Fruit fly (Drosophila melanogaster) whole organism, embryonic: ENCODE results near the gene Or98a.

Source experiments
- ATbp ChIP-seq: fragments of 200-800 bp; sonication (Bioruptor generic); optimal IDR thresholded peaks from 2 replicates; lab custom pipeline; 2017; ENCODE audit warnings: missing biosample characterization, mild to moderate bottlenecking, missing genetic modification characterization, missing genetic modification reagents
- Atf-2 ChIP-seq: fragments of 200-800 bp; sonication (Bioruptor generic); optimal IDR thresholded peaks from 2 replicates; lab custom pipeline; 2016; ENCODE audit warnings: missing biosample characterization, missing genetic modification characterization
- Atf3 ChIP-seq: fragments of 200-800 bp; sonication (Bioruptor generic); optimal IDR thresholded peaks from 3 replicates; lab custom pipeline; 2016; ENCODE audit warnings: missing biosample characterization, missing genetic modification characterization
- Atf6 ChIP-seq: fragments of 200-800 bp; sonication (Bioruptor generic); IDR thresholded peaks from 2 replicates; pipeline ENCODE4 v1.3.6; 2022; ENCODE audit warnings: missing biosample characterization, missing genetic modification characterization
- CG11456 ChIP-seq: fragments of 200-800 bp; sonication (Bioruptor generic); IDR thresholded peaks from 3 replicates; pipeline ENCODE4 v1.3.6; 2022; ENCODE audit warnings: missing biosample characterization, missing genetic modification characterization
- CG11560 ChIP-seq: fragments of 200-800 bp; sonication (Bioruptor generic); IDR thresholded peaks from 3 replicates; pipeline ENCODE4 v1.3.6; 2022; ENCODE audit warnings: missing biosample characterization, missing genetic modification characterization
- CG11723 ChIP-seq: fragments of 200-800 bp; sonication (Bioruptor generic); optimal IDR thresholded peaks from 2 replicates; lab custom pipeline; 2017; ENCODE audit warnings: missing biosample characterization, mild to moderate bottlenecking, missing genetic modification characterization
- CG12071 ChIP-seq: fragments of 200-800 bp; sonication (Bioruptor generic); optimal IDR thresholded peaks from 3 replicates; lab custom pipeline; 2018; ENCODE audit warnings: missing biosample characterization, mild to moderate bottlenecking, missing genetic modification characterization
- CG12236 ChIP-seq: fragments of 200-800 bp; sonication (Bioruptor generic); optimal IDR thresholded peaks from 2 replicates; lab custom pipeline; 2016; ENCODE audit warnings: missing biosample characterization, missing genetic modification characterization
- CG12391 ChIP-seq: fragments of 200-800 bp; sonication (Bioruptor generic); optimal IDR thresholded peaks from 3 replicates; lab custom pipeline; 2018; ENCODE audit warnings: missing biosample characterization, mild to moderate bottlenecking, missing genetic modification characterization, moderate library complexity
- CG12769 ChIP-seq: fragments of 200-800 bp; sonication (Bioruptor generic); optimal IDR thresholded peaks from 2 replicates; lab custom pipeline; 2019; ENCODE audit warnings: missing biosample characterization, mild to moderate bottlenecking, missing genetic modification characterization, moderate library complexity
- CG13287 ChIP-seq: fragments of 200-800 bp; sonication (Bioruptor generic); IDR thresholded peaks from 2 replicates; pipeline ENCODE4 v1.3.6; 2022; ENCODE audit warnings: missing biosample characterization, missing genetic modification characterization; ENCODE audit not compliant: partially characterized antibody
- CG13775 ChIP-seq: fragments of 200-800 bp; sonication (Bioruptor generic); optimal IDR thresholded peaks from 3 replicates; lab custom pipeline; 2017; ENCODE audit warnings: missing biosample characterization, mild to moderate bottlenecking, missing genetic modification characterization
- CG14050 ChIP-seq: fragments of 200-800 bp; sonication (Bioruptor generic); IDR thresholded peaks from 3 replicates; pipeline ENCODE4 v1.3.6; 2022; ENCODE audit warnings: missing biosample characterization, missing genetic modification characterization
- CG14710 ChIP-seq: fragments of 200-800 bp; sonication (Bioruptor generic); optimal IDR thresholded peaks from 3 replicates; lab custom pipeline; 2019; ENCODE audit warnings: missing biosample characterization, mild to moderate bottlenecking, missing genetic modification characterization, moderate library complexity
- CG15696 ChIP-seq: fragments of 200-800 bp; sonication (Bioruptor generic); optimal IDR thresholded peaks from 2 replicates; lab custom pipeline; 2019; ENCODE audit warnings: missing biosample characterization, mild to moderate bottlenecking, missing genetic modification characterization, moderate library complexity
- CG1603 ChIP-seq: fragments of 200-800 bp; sonication (Bioruptor generic); optimal IDR thresholded peaks from 2 replicates; lab custom pipeline; 2019; ENCODE audit warnings: missing biosample characterization, mild to moderate bottlenecking, missing genetic modification characterization, moderate library complexity
- CG16863 ChIP-seq: fragments of 200-800 bp; sonication (Bioruptor generic); optimal IDR thresholded peaks from 3 replicates; lab custom pipeline; 2016; ENCODE audit warnings: missing biosample characterization, missing genetic modification characterization
- CG17328 ChIP-seq: fragments of 200-800 bp; sonication (Bioruptor generic); IDR thresholded peaks from 2 replicates; pipeline ENCODE4 v1.3.6; 2022; ENCODE audit warnings: missing biosample characterization, missing genetic modification characterization
- CG17829 ChIP-seq: fragments of 200-800 bp; optimal IDR thresholded peaks from 2 replicates; lab custom pipeline; 2019; ENCODE audit warnings: missing biosample characterization, mild to moderate bottlenecking, missing genetic modification characterization, moderate library complexity
- CG2712 ChIP-seq: fragments of 200-800 bp; optimal IDR thresholded peaks from 3 replicates; lab custom pipeline; 2019; ENCODE audit warnings: missing biosample characterization, mild to moderate bottlenecking, missing genetic modification characterization, moderate library complexity
- CG31365 ChIP-seq: fragments of 200-800 bp; sonication (Bioruptor generic); optimal IDR thresholded peaks from 2 replicates; lab custom pipeline; 2018; ENCODE audit warnings: missing biosample characterization, mild to moderate bottlenecking, missing genetic modification characterization
- CG7556 ChIP-seq: fragments of 200-800 bp; sonication (Bioruptor generic); optimal IDR thresholded peaks from 2 replicates; lab custom pipeline; 2017; ENCODE audit warnings: missing biosample characterization, mild to moderate bottlenecking, missing genetic modification characterization
- CG7839 ChIP-seq: fragments of 200-800 bp; sonication (Bioruptor generic); optimal IDR thresholded peaks from 3 replicates; lab custom pipeline; 2018; ENCODE audit warnings: missing biosample characterization, mild to moderate bottlenecking, missing genetic modification characterization, moderate library complexity
- CTCF ChIP-seq: fragments of 200-800 bp; sonication (Bioruptor generic); optimal IDR thresholded peaks from 2 replicates; lab custom pipeline; 2017; ENCODE audit warnings: missing biosample characterization, mild to moderate bottlenecking, missing genetic modification characterization, moderate library complexity
- D19A ChIP-seq: fragments of 200-800 bp; optimal IDR thresholded peaks from 3 replicates; lab custom pipeline; 2019; ENCODE audit warnings: missing biosample characterization, mild to moderate bottlenecking, missing genetic modification characterization, moderate library complexity
- Hey ChIP-seq: fragments of 200-800 bp; sonication (Bioruptor generic); optimal IDR thresholded peaks from 3 replicates; lab custom pipeline; 2018; ENCODE audit warnings: missing biosample characterization, mild to moderate bottlenecking, missing genetic modification characterization
- Hr3 ChIP-seq: fragments of 200-800 bp; sonication (Bioruptor generic); optimal IDR thresholded peaks from 3 replicates; lab custom pipeline; 2016; ENCODE audit warnings: missing biosample characterization, missing genetic modification characterization
- Hsf ChIP-seq: fragments of 200-800 bp; sonication (Bioruptor generic); optimal IDR thresholded peaks from 3 replicates; lab custom pipeline; 2016; ENCODE audit warnings: missing biosample characterization, missing genetic modification characterization
- Lpt ChIP-seq: fragments of >200 bp; optimal IDR thresholded peaks from 2 replicates; lab custom pipeline; 2018; ENCODE audit warnings: missing biosample characterization, missing genetic modification characterization
- MBD-R2 ChIP-seq: fragments of 200-800 bp; sonication (Bioruptor generic); IDR thresholded peaks from 2 replicates; pipeline ENCODE4 v1.3.6; 2022; ENCODE audit warnings: missing biosample characterization, missing genetic modification characterization
- MESR4 ChIP-seq: fragments of 200-800 bp; sonication (Bioruptor generic); optimal IDR thresholded peaks from 2 replicates; lab custom pipeline; 2018; ENCODE audit warnings: missing biosample characterization, mild to moderate bottlenecking, missing genetic modification characterization, moderate library complexity
- NC2α ChIP-seq: fragments of 200-800 bp; sonication (Bioruptor generic); optimal IDR thresholded peaks from 2 replicates; lab custom pipeline; 2016; ENCODE audit warnings: missing biosample characterization, missing genetic modification characterization
- Trl ChIP-seq, 3 experiments: fragments of >200 bp in 2 of 3; fragments of 200-800 bp in 1 of 3; sonication (Bioruptor generic) in 1 of 3; optimal IDR thresholded peaks; 2 replicates in 1 of 3; 3 replicates in 2 of 3; lab custom pipeline; 2016 to 2017; ENCODE audit warnings: missing biosample characterization in 1 of 3, missing genetic modification characterization in 1 of 3
- Usf ChIP-seq: fragments of 200-800 bp; sonication (Bioruptor generic); optimal IDR thresholded peaks from 2 replicates; lab custom pipeline; 2017; ENCODE audit warnings: missing genotype, missing biosample characterization, missing genetic modification characterization
- Xbp1 ChIP-seq: fragments of 200-800 bp; sonication (Bioruptor generic); optimal IDR thresholded peaks from 3 replicates; lab custom pipeline; 2016; ENCODE audit warnings: missing biosample characterization, mild to moderate bottlenecking, missing genetic modification characterization
- ara ChIP-seq: fragments of 200-800 bp; sonication (Bioruptor generic); IDR thresholded peaks from 2 replicates; pipeline ENCODE4 v1.3.6; 2022; ENCODE audit warnings: missing biosample characterization, missing genetic modification characterization
- az2 ChIP-seq: fragments of 200-800 bp; sonication (Bioruptor generic); optimal IDR thresholded peaks from 3 replicates; lab custom pipeline; 2016; ENCODE audit warnings: missing biosample characterization, missing genetic modification characterization
- dmrt11E ChIP-seq: fragments of 200-800 bp; sonication (Bioruptor generic); optimal IDR thresholded peaks from 3 replicates; lab custom pipeline; 2018; ENCODE audit warnings: missing biosample characterization, mild to moderate bottlenecking, missing genetic modification characterization, moderate library complexity
- fd102C ChIP-seq: fragments of 200-800 bp; sonication (Bioruptor generic); optimal IDR thresholded peaks from 2 replicates; lab custom pipeline; 2018; ENCODE audit warnings: missing biosample characterization, mild to moderate bottlenecking, missing genetic modification characterization, moderate library complexity
- gcm2 ChIP-seq: fragments of 200-800 bp; sonication (Bioruptor generic); optimal IDR thresholded peaks from 2 replicates; lab custom pipeline; 2016; ENCODE audit warnings: missing biosample characterization, missing genetic modification characterization
- hb ChIP-seq: fragments of 200-800 bp; sonication (Bioruptor generic); IDR thresholded peaks from 3 replicates; pipeline ENCODE4 v1.3.6; 2022; ENCODE audit warnings: missing biosample characterization, missing genetic modification characterization; ENCODE audit not compliant: partially characterized antibody
- kah ChIP-seq: fragments of 200-800 bp; sonication (Bioruptor generic); optimal IDR thresholded peaks from 2 replicates; lab custom pipeline; 2018; ENCODE audit warnings: missing biosample characterization, mild to moderate bottlenecking, missing genetic modification characterization
- lmd ChIP-seq: fragments of 200-800 bp; sonication (Bioruptor generic); IDR thresholded peaks from 2 replicates; pipeline ENCODE4 v1.3.6; 2022; ENCODE audit warnings: missing biosample characterization, missing genetic modification characterization
- onecut ChIP-seq: fragments of 200-800 bp; sonication (Bioruptor generic); IDR thresholded peaks from 2 replicates; pipeline ENCODE4 v1.3.6; 2022; ENCODE audit warnings: missing biosample characterization, missing genetic modification characterization
- prd ChIP-seq, 3 experiments: fragments of >200 bp in 2 of 3; fragments of 200-800 bp in 1 of 3; sonication (Bioruptor generic) in 1 of 3; optimal IDR thresholded peaks in 2 of 3; IDR thresholded peaks in 1 of 3; 2 replicates in 2 of 3; 3 replicates in 1 of 3; pipeline versions ENCODE4 v1.3.6 to Lab custom; 2017 to 2022; ENCODE audit warnings: missing biosample characterization in 1 of 3, missing genetic modification characterization in 1 of 3
- sens ChIP-seq: fragments of 200-800 bp; sonication (Bioruptor generic); peaks from one replicate; lab custom pipeline; 2016; ENCODE audit warnings: missing biosample characterization, missing genetic modification characterization
- tap ChIP-seq: fragments of 200-800 bp; optimal IDR thresholded peaks from 3 replicates; lab custom pipeline; 2019; ENCODE audit warnings: missing biosample characterization, mild to moderate bottlenecking, missing genetic modification characterization, moderate library complexity
- twi ChIP-seq: fragments of 200-800 bp; optimal IDR thresholded peaks from 2 replicates; lab custom pipeline; 2019; ENCODE audit warnings: missing biosample characterization, mild to moderate bottlenecking, missing genetic modification characterization, moderate library complexity
- zfh1 ChIP-seq: fragments of 200-800 bp; sonication (Bioruptor generic); IDR thresholded peaks from 3 replicates; pipeline ENCODE4 v1.3.6; 2022; ENCODE audit warnings: missing biosample characterization, missing genetic modification characterization

The Or98a gene

dm6 chr3R:27813251-27813650, 32.5 kb upstream of the Or98a start (continued):
- no peak for TF ChIP-seq onecut
- no peak for TF ChIP-seq CTCF (GFP tag; lab: Kevin White, UChicago)
- no peak for TF ChIP-seq Lpt (GFP tag; lab: Kevin White, UChicago)
- no peak for TF ChIP-seq ATbp (GFP tag; lab: Kevin White, UChicago)
- TF ChIP-seq Atf3: no peak
- TF ChIP-seq NC2α (GFP tag; lab: Kevin White, UChicago): no peak
- TF ChIP-seq CG14050 (GFP tag; lab: Robert Waterston, UW): no peak
- TF ChIP-seq CG12391 (tag; lab: Kevin White, UChicago): no peak
- TF ChIP-seq Atf6 (GFP tag; lab: Robert Waterston, UW): no peak
- no peak for TF ChIP-seq MESR4 (GFP tag; lab: Kevin White, UChicago)
- no peak for TF ChIP-seq gcm2
- TF ChIP-seq prd (optimal IDR thresholded peaks at IDR 0.05; lab: Kevin White, UChicago): no peak
- 0 out of 3 replicates have a peak, but pooled peaks have one; percentile 15 for TF ChIP-seq prd (GFP tag; IDR thresholded peaks at IDR 0.05; lab: Robert Waterston, UW)
- TF ChIP-seq Hey (tag; lab: Kevin White, UChicago): no peak
- TF ChIP-seq CG12071 (GFP tag; lab: Kevin White, UChicago): no peak
- no peak for TF ChIP-seq CG11560 (tag; lab: Robert Waterston, UW)

- no peak for TF ChIP-seq CG11456
- TF ChIP-seq CG2712 (tag; lab: Kevin White, UChicago): peak; percentile 68
- TF ChIP-seq CG12236: no peak
- TF ChIP-seq Hsf (GFP tag; lab: Kevin White, UChicago): peak; percentile 11
- TF ChIP-seq kah (GFP tag; lab: Kevin White, UChicago): no peak
- TF ChIP-seq CG16863 (GFP tag; lab: Kevin White, UChicago): peak; percentile 14
- TF ChIP-seq zfh1 (GFP tag; lab: Robert Waterston, UW): peak; percentile 84
- no peak for TF ChIP-seq CG13287
- TF ChIP-seq sens (GFP tag; lab: Kevin White, UChicago): peak; percentile 90
- TF ChIP-seq lmd: peak; percentile 40; the same call in 1 of the 2 replicates
- peak; percentile 27 for TF ChIP-seq twi (tag; lab: Kevin White, UChicago)
- TF ChIP-seq CG1603: peak; percentile 52
- TF ChIP-seq CG12071 (GFP tag; lab: Kevin White, UChicago): no peak
- TF ChIP-seq Hr3 (GFP tag; lab: Kevin White, UChicago): no peak
- TF ChIP-seq Trl (optimal IDR thresholded peaks at IDR 0.05; lab: Kevin White, UChicago): no peak
- TF ChIP-seq Trl (GFP tag; optimal IDR thresholded peaks at IDR 0.05; lab: Kevin White, UChicago): peak; percentile 12
- TF ChIP-seq CG31365 (tag; lab: Kevin White, UChicago): no peak
- TF ChIP-seq ATbp (GFP tag; lab: Kevin White, UChicago): peak; percentile 32
- peak; percentile 24 for TF ChIP-seq CG14710 (tag; lab: Kevin White, UChicago)
- peak; percentile 73 for TF ChIP-seq ara (GFP tag; lab: Robert Waterston, UW)
- peak; percentile 63 for TF ChIP-seq CG17328
- TF ChIP-seq D19A (tag; lab: Kevin White, UChicago): peak; percentile 4
- TF ChIP-seq CG7839 (tag; lab: Kevin White, UChicago): peak; percentile 45
- peak; percentile 14 for TF ChIP-seq Atf-2 (GFP tag; lab: Kevin White, UChicago)
- no peak for TF ChIP-seq CG11560 (tag; lab: Robert Waterston, UW)
- TF ChIP-seq CG15696: peak; percentile 23
- peak; percentile 83 for TF ChIP-seq dmrt11E (tag; lab: Kevin White, UChicago)
- no peak for TF ChIP-seq CG11723 (GFP tag; lab: Kevin White, UChicago)
- TF ChIP-seq hb: no peak
- TF ChIP-seq az2 (GFP tag; lab: Kevin White, UChicago): peak; percentile 6
- peak; percentile 30 for TF ChIP-seq Usf (GFP tag; lab: Kevin White, UChicago)
- TF ChIP-seq Xbp1 (GFP tag; lab: Kevin White, UChicago): peak; percentile 18
- no peak for TF ChIP-seq tap (tag; lab: Kevin White, UChicago)
- TF ChIP-seq CG17829: peak; percentile 52
- TF ChIP-seq CG12769: no peak
- peak; percentile 38 for TF ChIP-seq CG13775 (GFP tag; lab: Kevin White, UChicago)
- peak; percentile 23 for TF ChIP-seq fd102C (GFP tag; lab: Kevin White, UChicago)
- no peak for TF ChIP-seq MBD-R2
- peak; percentile 43 for TF ChIP-seq CG7556
Measured at dm6 chr3R:27826188-27826587, 19.6 kb upstream of the Or98a start.
